Worm (Caenorhabditis elegans) whole organism, L4 larva: ENCODE results near the gene F59F5.7.

Experiments
- ama-1 ChIP-seq: fragments of 150-350 bp; optimal IDR thresholded peaks from 2 replicates; lab custom pipeline; 2014; ENCODE audit warnings: inconsistent platforms, mixed read lengths
- fos-1 ChIP-seq: fragments of 150-350 bp; optimal IDR thresholded peaks from 2 replicates; lab custom pipeline; 2014; ENCODE audit warnings: missing biosample characterization, missing genetic modification characterization
- hlh-30 ChIP-seq: sonication (generic microtip); optimal IDR thresholded peaks from 2 replicates; lab custom pipeline; 2017; ENCODE audit warnings: antibody characterized with exemption, mild to moderate bottlenecking, missing genetic modification characterization, missing compliant biosample characterization; ENCODE audit not compliant: insufficient read depth
- lin-15B ChIP-seq: fragments of 150-350 bp; sonication (generic microtip); optimal IDR thresholded peaks from 3 replicates; lab custom pipeline; 2014; ENCODE audit warnings: missing biosample characterization, missing genetic modification characterization
- lsy-2 ChIP-seq, 2 experiments: fragments of 150-350 bp in 1 of 2; sonication (generic microtip) in 1 of 2; optimal IDR thresholded peaks; 2 replicates each; lab custom pipeline; 2014 to 2017; ENCODE audit warnings: missing biosample characterization in 2 of 2, missing genetic modification characterization in 2 of 2
- mdt-29 ChIP-seq: fragments of 200-800 bp; sonication (Bioruptor generic); IDR thresholded peaks from 2 replicates; pipeline ENCODE4 v1.3.6; 2022; ENCODE audit warnings: missing genetic modification reagents, missing genetic modification characterization, missing compliant biosample characterization
- pqm-1 ChIP-seq: sonication (generic microtip); optimal IDR thresholded peaks from 2 replicates; lab custom pipeline; 2017; ENCODE audit warnings: missing biosample characterization, missing genetic modification characterization
- skn-1 ChIP-seq: fragments of 150-350 bp; optimal IDR thresholded peaks from 2 replicates; lab custom pipeline; 2014; ENCODE audit warnings: missing biosample characterization, missing genetic modification characterization
- unc-62 ChIP-seq, 3 experiments: fragments of 150-350 bp in 1 of 3; sonication (generic microtip); optimal IDR thresholded peaks in 2 of 3; peaks in 1 of 3; 1 replicate in 1 of 3; 2 replicates in 2 of 3; lab custom pipeline; 2014 to 2017; ENCODE audit warnings: missing biosample characterization in 3 of 3, missing genetic modification characterization in 3 of 3, missing genetic modification reagents in 3 of 3, missing genotype in 1 of 3
- ztf-7 ChIP-seq: fragments of 150-350 bp; optimal IDR thresholded peaks from 2 replicates; lab custom pipeline; 2014; ENCODE audit warnings: missing biosample characterization, missing genetic modification characterization

DNA sequence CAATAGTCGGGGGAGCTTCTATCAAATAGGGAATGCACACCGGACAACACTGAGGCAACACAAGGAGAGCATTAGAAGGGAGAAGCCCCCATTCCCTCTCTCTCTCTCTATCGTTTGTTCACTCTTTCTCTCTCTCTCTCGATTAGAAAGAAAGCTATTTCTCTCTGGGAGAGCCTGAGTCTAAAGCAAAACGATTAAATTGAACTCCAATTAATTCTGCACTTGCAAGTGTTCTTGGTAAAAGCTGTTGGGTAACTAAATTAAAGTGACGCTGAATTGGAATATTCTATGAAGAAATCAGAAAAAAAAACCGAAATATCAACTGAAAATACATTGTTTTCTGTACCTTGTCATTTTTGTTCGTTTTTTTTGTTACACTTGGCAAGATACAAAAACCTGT is 56.7 kb downstream of the F59F5.7 start:
- TF ChIP-seq fos-1 (tag; lab: Kevin White, UChicago) (no peak), pqm-1 (tag; lab: Kevin White, UChicago) (no peak), lsy-2 (tag; optimal IDR thresholded peaks at IDR 0.05; lab: Kevin White, UChicago) (no peak), lin-15B (tag; lab: Kevin White, UChicago) (no peak), skn-1 (no peak), hlh-30 (no peak), unc-62 (GFP tag; optimal IDR thresholded peaks at IDR 0.05 in 1 of 2; lab: Kevin White, UChicago) (no peak), unc-62 (tag; optimal IDR thresholded peaks at IDR 0.05; lab: Kevin White, UChicago) (no peak), ztf-7 (tag; lab: Kevin White, UChicago) (no peak), ama-1 (lab: Kevin White, UChicago) (no peak), mdt-29 (GFP tag; lab: Robert Waterston, UW) (no peak)
